Worm (Caenorhabditis elegans) whole organism, young adult: ENCODE results near the gene coq-2.

Experiments
- B0035.1 ChIP-seq: sonication (generic microtip); optimal IDR thresholded peaks from 2 replicates; lab custom pipeline; 2016; ENCODE audit warnings: missing genetic modification characterization, mild to moderate bottlenecking, missing compliant biosample characterization, missing genotype, missing genetic modification reagents
- B0336.3 ChIP-seq: fragments of 200-800 bp; sonication (Bioruptor generic); IDR thresholded peaks from 2 replicates; pipeline ENCODE4 v1.3.6; 2022; ENCODE audit warnings: missing genetic modification characterization, missing compliant biosample characterization
- D2030.7 ChIP-seq: fragments of 200-800 bp; sonication (Bioruptor generic); IDR thresholded peaks from 2 replicates; pipeline ENCODE4 v1.3.6; 2022; ENCODE audit warnings: missing genetic modification reagents, missing genetic modification characterization, missing compliant biosample characterization
- F23B12.7 ChIP-seq: sonication (generic microtip); optimal IDR thresholded peaks from 2 replicates; lab custom pipeline; 2017; ENCODE audit warnings: missing genetic modification characterization, mild to moderate bottlenecking, missing compliant biosample characterization, antibody characterized with exemption, moderate library complexity; ENCODE audit not compliant: insufficient read depth
- F33H1.4 ChIP-seq: fragments of 200-800 bp; sonication (Bioruptor generic); IDR thresholded peaks from 2 replicates; pipeline ENCODE4 v1.3.6; 2022; ENCODE audit warnings: missing genetic modification reagents, missing genetic modification characterization, missing compliant biosample characterization
- F37B4.10 ChIP-seq: fragments of 200-800 bp; sonication (Bioruptor generic); IDR thresholded peaks from 2 replicates; pipeline ENCODE4 v1.3.6; 2022; ENCODE audit warnings: missing genetic modification characterization, missing compliant biosample characterization
- F49E8.2 ChIP-seq: sonication (generic microtip); optimal IDR thresholded peaks from 3 replicates; lab custom pipeline; 2017; ENCODE audit warnings: missing genetic modification characterization, mild to moderate bottlenecking, missing compliant biosample characterization, antibody characterized with exemption, moderate library complexity; ENCODE audit not compliant: insufficient read depth
- F57A8.1 ChIP-seq: fragments of 200-800 bp; sonication (Bioruptor generic); optimal IDR thresholded peaks from 2 replicates; lab custom pipeline; 2018; ENCODE audit warnings: mild to moderate bottlenecking, missing genetic modification characterization, moderate library complexity, missing compliant biosample characterization
- F57C9.4 ChIP-seq: sonication (generic microtip); optimal IDR thresholded peaks from 2 replicates; lab custom pipeline; 2017; ENCODE audit warnings: mild to moderate bottlenecking, missing genetic modification characterization, missing compliant biosample characterization
- K12H6.12 ChIP-seq: fragments of 200-800 bp; sonication (Bioruptor generic); optimal IDR thresholded peaks from 2 replicates; lab custom pipeline; 2018; ENCODE audit warnings: mild to moderate bottlenecking, missing genetic modification characterization, missing compliant biosample characterization
- Y67H2A.10 ChIP-seq: fragments of 200-800 bp; sonication (Bioruptor generic); conservative IDR thresholded peaks from 2 replicates; pipeline ENCODE4 v1.3.6; 2022; ENCODE audit warnings: missing genetic modification reagents, missing genetic modification characterization, missing compliant biosample characterization
- Y79H2A.3 ChIP-seq: fragments of 200-800 bp; sonication (Bioruptor generic); conservative IDR thresholded peaks from 2 replicates; pipeline ENCODE4 v1.3.6; 2022; ENCODE audit warnings: missing genetic modification reagents, missing genetic modification characterization, missing compliant biosample characterization
- akir-1 ChIP-seq: fragments of 200-800 bp; sonication (Bioruptor generic); optimal IDR thresholded peaks from 2 replicates; lab custom pipeline; 2018; ENCODE audit warnings: mild to moderate bottlenecking, missing genetic modification characterization, moderate library complexity, missing compliant biosample characterization
- aptf-2 ChIP-seq: fragments of 200-800 bp; sonication (Bioruptor generic); conservative IDR thresholded peaks from 2 replicates; pipeline ENCODE4 v1.3.6; 2022; ENCODE audit warnings: missing genetic modification reagents, missing genetic modification characterization, missing compliant biosample characterization
- atf-7 ChIP-seq: sonication (generic microtip); optimal IDR thresholded peaks from 2 replicates; lab custom pipeline; 2017; ENCODE audit warnings: mild to moderate bottlenecking, missing genetic modification characterization, missing compliant biosample characterization
- attf-3 ChIP-seq: fragments of 200-800 bp; sonication (Bioruptor generic); conservative IDR thresholded peaks from 2 replicates; pipeline ENCODE4 v1.3.6; 2022; ENCODE audit warnings: missing genetic modification reagents, missing genetic modification characterization, missing compliant biosample characterization
- attf-5 ChIP-seq: fragments of 200-800 bp; sonication (Bioruptor generic); optimal IDR thresholded peaks from 2 replicates; lab custom pipeline; 2018; ENCODE audit warnings: mild to moderate bottlenecking, missing genetic modification characterization, missing compliant biosample characterization
- ceh-100 ChIP-seq: fragments of 200-800 bp; sonication (Bioruptor generic); IDR thresholded peaks from 2 replicates; pipeline ENCODE4 v1.3.6; 2022; ENCODE audit warnings: missing genetic modification reagents, missing genetic modification characterization, missing compliant biosample characterization
- ceh-27 ChIP-seq: fragments of 200-800 bp; sonication (Bioruptor generic); optimal IDR thresholded peaks from 2 replicates; lab custom pipeline; 2018; ENCODE audit warnings: mild to moderate bottlenecking, missing genetic modification characterization, moderate library complexity, missing compliant biosample characterization
- ceh-40 ChIP-seq: fragments of 200-800 bp; sonication (Bioruptor generic); IDR thresholded peaks from 2 replicates; pipeline ENCODE4 v1.3.6; 2022; ENCODE audit warnings: missing genetic modification characterization, missing compliant biosample characterization
- ceh-91 ChIP-seq: fragments of 200-800 bp; sonication (Bioruptor generic); IDR thresholded peaks from 2 replicates; pipeline ENCODE4 v1.3.6; 2022; ENCODE audit warnings: missing genetic modification reagents, missing genetic modification characterization, missing compliant biosample characterization
- efl-1 ChIP-seq: fragments of 150-350 bp; optimal IDR thresholded peaks from 2 replicates; lab custom pipeline; 2014; ENCODE audit warnings: missing biosample characterization, missing genetic modification reagents, missing genetic modification characterization
- gei-17 ChIP-seq: fragments of 200-800 bp; sonication (Bioruptor generic); optimal IDR thresholded peaks from 2 replicates; lab custom pipeline; 2018; ENCODE audit warnings: mild to moderate bottlenecking, missing genetic modification characterization, missing compliant biosample characterization
- lsl-1 ChIP-seq: fragments of 200-800 bp; sonication (Bioruptor generic); optimal IDR thresholded peaks from 2 replicates; lab custom pipeline; 2018; ENCODE audit warnings: mild to moderate bottlenecking, missing genetic modification characterization, moderate library complexity, missing compliant biosample characterization
- madf-10 ChIP-seq: sonication (generic microtip); optimal IDR thresholded peaks from 2 replicates; lab custom pipeline; 2016; ENCODE audit warnings: mild to moderate bottlenecking, missing genetic modification characterization, missing compliant biosample characterization
- madf-3 ChIP-seq: fragments of 200-800 bp; sonication (Bioruptor generic); IDR thresholded peaks from 2 replicates; pipeline ENCODE4 v1.3.6; 2022; ENCODE audit warnings: missing genetic modification reagents, missing genetic modification characterization, missing compliant biosample characterization
- madf-6 ChIP-seq: fragments of 200-800 bp; sonication (Bioruptor generic); IDR thresholded peaks from 2 replicates; pipeline ENCODE4 v1.3.6; 2022; ENCODE audit warnings: missing genetic modification reagents, missing genetic modification characterization, missing compliant biosample characterization
- madf-8 ChIP-seq: fragments of 200-800 bp; sonication (Bioruptor generic); conservative IDR thresholded peaks from 2 replicates; pipeline ENCODE4 v1.3.6; 2022; ENCODE audit warnings: missing genetic modification reagents, missing genetic modification characterization, missing compliant biosample characterization
- nfyb-1 ChIP-seq: fragments of 200-800 bp; sonication (Bioruptor generic); IDR thresholded peaks from 2 replicates; pipeline ENCODE4 v1.3.6; 2022; ENCODE audit warnings: missing genetic modification reagents, missing genetic modification characterization, missing compliant biosample characterization
- nhr-120 ChIP-seq: fragments of 200-800 bp; sonication (Bioruptor generic); IDR thresholded peaks from 2 replicates; pipeline ENCODE4 v1.3.6; 2022; ENCODE audit warnings: missing genetic modification characterization, missing compliant biosample characterization
- nhr-27 ChIP-seq: fragments of 200-800 bp; sonication (Bioruptor generic); optimal IDR thresholded peaks from 2 replicates; lab custom pipeline; 2018; ENCODE audit warnings: mild to moderate bottlenecking, missing genetic modification characterization, moderate library complexity, missing compliant biosample characterization
- nhr-90 ChIP-seq: sonication (generic microtip); optimal IDR thresholded peaks from 2 replicates; lab custom pipeline; 2016; ENCODE audit warnings: missing genotype, mild to moderate bottlenecking, missing genetic modification characterization, missing compliant biosample characterization
- repo-1 ChIP-seq: sonication (generic microtip); optimal IDR thresholded peaks from 2 replicates; lab custom pipeline; 2017; ENCODE audit warnings: mild to moderate bottlenecking, missing genetic modification characterization, missing compliant biosample characterization
- rpc-1 ChIP-seq, 2 experiments: fragments of 150-350 bp in 1 of 2; sonication (generic microtip) in 1 of 2; optimal IDR thresholded peaks; 2 replicates each; lab custom pipeline; 2014 to 2018; ENCODE audit warnings: missing biosample characterization in 1 of 2, missing genetic modification characterization in 1 of 2, missing genetic modification reagents in 1 of 2, missing genotype in 1 of 2
- snpc-1.3 ChIP-seq: sonication (generic microtip); optimal IDR thresholded peaks from 2 replicates; lab custom pipeline; 2017; ENCODE audit warnings: missing genetic modification characterization, mild to moderate bottlenecking, missing compliant biosample characterization, antibody characterized with exemption, moderate library complexity, missing genotype, missing genetic modification reagents; ENCODE audit not compliant: insufficient read depth
- tbp1 ChIP-seq: fragments of 200-800 bp; sonication (Bioruptor generic); optimal IDR thresholded peaks from 2 replicates; lab custom pipeline; 2018; ENCODE audit warnings: mild to moderate bottlenecking, missing genetic modification characterization, missing compliant biosample characterization
- unc-130 ChIP-seq: sonication (generic microtip); optimal IDR thresholded peaks from 2 replicates; lab custom pipeline; 2016; ENCODE audit warnings: missing genetic modification reagents, missing genetic modification characterization, missing compliant biosample characterization
- unc-62 ChIP-seq: fragments of 150-350 bp; optimal IDR thresholded peaks from 2 replicates; lab custom pipeline; 2014; ENCODE audit warnings: missing biosample characterization, missing genetic modification reagents, missing genetic modification characterization
- xnd-1 ChIP-seq: sonication (generic microtip); optimal IDR thresholded peaks from 2 replicates; lab custom pipeline; 2016; ENCODE audit warnings: missing genotype, missing genetic modification reagents, missing genetic modification characterization, missing compliant biosample characterization
- ztf-18 ChIP-seq: sonication (generic microtip); optimal IDR thresholded peaks from 2 replicates; lab custom pipeline; 2016; ENCODE audit warnings: missing genotype, mild to moderate bottlenecking, missing genetic modification characterization, missing compliant biosample characterization
- ztf-22 ChIP-seq: fragments of 200-800 bp; sonication (Bioruptor generic); optimal IDR thresholded peaks from 2 replicates; lab custom pipeline; 2018; ENCODE audit warnings: mild to moderate bottlenecking, missing genetic modification characterization, moderate library complexity, missing compliant biosample characterization
- ztf-28 ChIP-seq: fragments of 200-800 bp; sonication (Bioruptor generic); IDR thresholded peaks from 2 replicates; pipeline ENCODE4 v1.3.6; 2022; ENCODE audit warnings: missing genetic modification reagents, missing genetic modification characterization, missing compliant biosample characterization
- ztf-6 ChIP-seq: fragments of 200-800 bp; sonication (Bioruptor generic); IDR thresholded peaks from 2 replicates; pipeline ENCODE4 v1.3.6; 2022; ENCODE audit warnings: missing genetic modification reagents, missing genetic modification characterization, missing compliant biosample characterization

Gene coq-2

ce11 chrIII:6968655-6969054 is 32.9 kb downstream of the coq-2 start:
- TF ChIP-seq madf-6 (GFP tag; lab: Robert Waterston, UW) (peak; percentile 71), madf-8 (0 out of 2 replicates have a peak, but pooled peaks have one; percentile 6), efl-1 (GFP tag; lab: Kevin White, UChicago) (peak; percentile 55), F37B4.10 (GFP tag; lab: Robert Waterston, UW) (no peak)
- TF ChIP-seq, all 124 proteins: peak for 3

- TF ChIP-seq gei-17 (GFP tag; lab: Kevin White, UChicago) (no peak), akir-1 (GFP tag; lab: Kevin White, UChicago) (no peak), ztf-22 (GFP tag; lab: Kevin White, UChicago) (no peak)
Observed at ce11 chrIII:6969090-6969489, 33.3 kb downstream of the coq-2 start, which contains the start of gene F31E3.12. F31E3.12 (plus strand) TSS chrIII:6969390.

- TF ChIP-seq lsl-1 (GFP tag; lab: Kevin White, UChicago) (peak; percentile 74), repo-1 (tag; lab: Kevin White, UChicago) (peak; percentile 85), F23B12.7 (tag; lab: Kevin White, UChicago) (no peak), unc-62 (GFP tag; lab: Kevin White, UChicago) (no peak), madf-3 (GFP tag; lab: Robert Waterston, UW) (peak; percentile 82), atf-7 (no peak), nfyb-1 (GFP tag; lab: Robert Waterston, UW) (0 out of 2 replicates have a peak, but pooled peaks have one; percentile 62), Y67H2A.10 (GFP tag; lab: Robert Waterston, UW) (no peak), F33H1.4 (GFP tag; lab: Robert Waterston, UW) (peak; percentile 66), B0035.1 (tag; lab: Kevin White, UChicago) (no peak), ceh-100 (GFP tag; lab: Robert Waterston, UW) (peak; percentile 12; the same call in 1 of the 2 replicates), xnd-1 (tag; lab: Kevin White, UChicago) (no peak), D2030.7 (GFP tag; lab: Robert Waterston, UW) (peak; percentile 67), ztf-18 (tag; lab: Kevin White, UChicago) (no peak), F37B4.10 (GFP tag; lab: Robert Waterston, UW) (no peak), madf-8 (no peak), attf-3 (GFP tag; lab: Robert Waterston, UW) (no peak), rpc-1 (optimal IDR thresholded peaks at IDR 0.05; lab: Kevin White, UChicago) (no peak), rpc-1 (tag; optimal IDR thresholded peaks at IDR 0.05; lab: Kevin White, UChicago) (no peak), ceh-40 (no peak), nhr-27 (tag; lab: Kevin White, UChicago) (no peak), snpc-1.3 (tag; lab: Kevin White, UChicago) (peak; percentile 92), ceh-91 (GFP tag; lab: Robert Waterston, UW) (no peak), gei-17 (GFP tag; lab: Kevin White, UChicago) (no peak), madf-10 (tag; lab: Kevin White, UChicago) (no peak), F57C9.4 (tag; lab: Kevin White, UChicago) (no peak), unc-130 (GFP tag; lab: Kevin White, UChicago) (peak; percentile 82), nhr-90 (tag; lab: Kevin White, UChicago) (no peak), nhr-120 (GFP tag; lab: Robert Waterston, UW) (no peak), attf-5 (GFP tag; lab: Kevin White, UChicago) (no peak), ceh-27 (GFP tag; lab: Kevin White, UChicago) (no peak), K12H6.12 (tag; lab: Kevin White, UChicago) (no peak), ztf-28 (GFP tag; lab: Robert Waterston, UW) (no peak), B0336.3 (GFP tag; lab: Robert Waterston, UW) (peak; percentile 92), F57A8.1 (GFP tag; lab: Kevin White, UChicago) (no peak), ztf-6 (GFP tag; lab: Robert Waterston, UW) (no peak), aptf-2 (no peak), Y79H2A.3 (GFP tag; lab: Robert Waterston, UW) (no peak), akir-1 (GFP tag; lab: Kevin White, UChicago) (no peak), F49E8.2 (tag; lab: Kevin White, UChicago) (peak; percentile 97), tbp1 (peak; percentile 61)
Observed at ce11 chrIII:6969781-6970342, 34.1 kb downstream of the coq-2 start.
